Fruit fly (Drosophila melanogaster) whole organism, embryonic: ENCODE results near the gene MTPAP.

Experiments used
- CG4617 ChIP-seq: fragments of 200-800 bp; sonication (Bioruptor generic); optimal IDR thresholded peaks from 3 replicates; lab custom pipeline; 2016; ENCODE audit warnings: missing biosample characterization, missing genetic modification characterization, borderline replicate concordance
- Hr39 ChIP-seq: fragments of >200 bp; optimal IDR thresholded peaks from 2 replicates; lab custom pipeline; 2017
- Nf-YB ChIP-seq: fragments of 200-800 bp; sonication (Bioruptor generic); optimal IDR thresholded peaks from 3 replicates; lab custom pipeline; 2019; ENCODE audit warnings: missing biosample characterization, mild to moderate bottlenecking, missing genetic modification characterization, moderate library complexity

- TF ChIP-seq Nf-YB (no peak), Hr39 (lab: Kevin White, UChicago) (no peak), CG4617 (GFP tag; lab: Kevin White, UChicago) (no peak)
Measured at dm6 chrX:1379692-1380349, 30.7 kb upstream of the MTPAP start.
